Fruit fly (Drosophila melanogaster): ENCODE measurements around the gene Lcp65Ag3.

Gene Lcp65Ag3

dm6 chr3L:6133546-6133945 lies 2.8 kb upstream of the Lcp65Ag3 start, which contains the start of gene Lcp65Ag2:
Lcp65Ag2 (minus strand) TSS chr3L:6133593.
- TF ChIP-seq psq (optimal IDR thresholded peaks at IDR 0.05) (no peak), usp (GFP tag; optimal IDR thresholded peaks at IDR 0.05) (no peak), EcR (GFP tag; optimal IDR thresholded peaks at IDR 0.05) (no peak), Dll (optimal IDR thresholded peaks at IDR 0.05) (no peak), CG8478 (optimal IDR thresholded peaks at IDR 0.05) (no peak), pan (optimal IDR thresholded peaks at IDR 0.05) (no peak)

dm6 chr3L:6132009-6132408 lies 1.2 kb upstream of the Lcp65Ag3 start, which contains the start of gene Cpr65Au:
Cpr65Au (minus strand) TSS chr3L:6132109.
- no peak for TF ChIP-seq psq (optimal IDR thresholded peaks at IDR 0.05)
- TF ChIP-seq CG8478 (optimal IDR thresholded peaks at IDR 0.05) = no peak
- no peak for TF ChIP-seq Dll (optimal IDR thresholded peaks at IDR 0.05)
- no peak for TF ChIP-seq EcR (GFP tag; optimal IDR thresholded peaks at IDR 0.05)
- no peak for TF ChIP-seq pan (optimal IDR thresholded peaks at IDR 0.05)
- no peak for TF ChIP-seq usp (GFP tag; optimal IDR thresholded peaks at IDR 0.05)

dm6 chr3L:6129591-6129990 lies 1.2 kb downstream of the Lcp65Ag3 start:
- TF ChIP-seq usp (GFP tag; optimal IDR thresholded peaks at IDR 0.05) (no peak), EcR (GFP tag; optimal IDR thresholded peaks at IDR 0.05) (no peak), pan (optimal IDR thresholded peaks at IDR 0.05) (no peak), Dll (optimal IDR thresholded peaks at IDR 0.05) (no peak), psq (optimal IDR thresholded peaks at IDR 0.05) (no peak), CG8478 (optimal IDR thresholded peaks at IDR 0.05) (no peak)

dm6 chr3L:6125409-6125689 lies 5.4 kb downstream of the Lcp65Ag3 start:
- TF ChIP-seq Dll (optimal IDR thresholded peaks at IDR 0.05) (no peak), psq (optimal IDR thresholded peaks at IDR 0.05) (no peak), usp (GFP tag; optimal IDR thresholded peaks at IDR 0.05) (no peak), CG8478 (optimal IDR thresholded peaks at IDR 0.05) (no peak), EcR (GFP tag; optimal IDR thresholded peaks at IDR 0.05) (no peak), pan (optimal IDR thresholded peaks at IDR 0.05) (no peak)

dm6 chr3L:6124616-6125408 lies 6.0 kb downstream of the Lcp65Ag3 start:
- TF ChIP-seq Dll (optimal IDR thresholded peaks at IDR 0.05) = no peak
- TF ChIP-seq CG8478 (optimal IDR thresholded peaks at IDR 0.05) = no peak
- TF ChIP-seq usp (GFP tag; optimal IDR thresholded peaks at IDR 0.05) = no peak
- no peak for TF ChIP-seq psq (optimal IDR thresholded peaks at IDR 0.05)
- no peak for TF ChIP-seq pan (optimal IDR thresholded peaks at IDR 0.05)
- no peak for TF ChIP-seq EcR (GFP tag; optimal IDR thresholded peaks at IDR 0.05)

dm6 chr3L:6116881-6117280 lies 13.9 kb downstream of the Lcp65Ag3 start:
- TF ChIP-seq Dll (optimal IDR thresholded peaks at IDR 0.05) (no peak), EcR (GFP tag; optimal IDR thresholded peaks at IDR 0.05) (no peak), usp (GFP tag; optimal IDR thresholded peaks at IDR 0.05) (no peak), psq (optimal IDR thresholded peaks at IDR 0.05) (no peak), pan (optimal IDR thresholded peaks at IDR 0.05) (no peak), CG8478 (optimal IDR thresholded peaks at IDR 0.05) (no peak)

dm6 chr3L:6115505-6115904 lies 15.3 kb downstream of the Lcp65Ag3 start:
- TF ChIP-seq Dll (optimal IDR thresholded peaks at IDR 0.05) = no peak
- TF ChIP-seq CG8478 (optimal IDR thresholded peaks at IDR 0.05) = no peak
- no peak for TF ChIP-seq usp (GFP tag; optimal IDR thresholded peaks at IDR 0.05)
- no peak for TF ChIP-seq psq (optimal IDR thresholded peaks at IDR 0.05)
- TF ChIP-seq EcR (GFP tag; optimal IDR thresholded peaks at IDR 0.05) = no peak
- no peak for TF ChIP-seq pan (optimal IDR thresholded peaks at IDR 0.05)

dm6 chr3L:6111458-6111857 lies 19.3 kb downstream of the Lcp65Ag3 start:
- no peak for TF ChIP-seq pan (optimal IDR thresholded peaks at IDR 0.05)
- no peak for TF ChIP-seq EcR (GFP tag; optimal IDR thresholded peaks at IDR 0.05)
- TF ChIP-seq Dll (optimal IDR thresholded peaks at IDR 0.05) = no peak
- no peak for TF ChIP-seq CG8478 (optimal IDR thresholded peaks at IDR 0.05)
- no peak for TF ChIP-seq usp (GFP tag; optimal IDR thresholded peaks at IDR 0.05)
- TF ChIP-seq psq (optimal IDR thresholded peaks at IDR 0.05) = no peak

dm6 chr3L:6110673-6111449 lies 19.9 kb downstream of the Lcp65Ag3 start:
- no peak for TF ChIP-seq psq (optimal IDR thresholded peaks at IDR 0.05)
- no peak for TF ChIP-seq usp (GFP tag; optimal IDR thresholded peaks at IDR 0.05)
- TF ChIP-seq Dll (optimal IDR thresholded peaks at IDR 0.05) = no peak
- TF ChIP-seq pan (optimal IDR thresholded peaks at IDR 0.05) = no peak
- no peak for TF ChIP-seq EcR (GFP tag; optimal IDR thresholded peaks at IDR 0.05)
- no peak for TF ChIP-seq CG8478 (optimal IDR thresholded peaks at IDR 0.05)

dm6 chr3L:6108264-6109060 lies 22.3 kb downstream of the Lcp65Ag3 start:
- no peak for TF ChIP-seq pan (optimal IDR thresholded peaks at IDR 0.05)
- no peak for TF ChIP-seq Dll (optimal IDR thresholded peaks at IDR 0.05)
- no peak for TF ChIP-seq usp (GFP tag; optimal IDR thresholded peaks at IDR 0.05)
- no peak for TF ChIP-seq psq (optimal IDR thresholded peaks at IDR 0.05)
- no peak for TF ChIP-seq EcR (GFP tag; optimal IDR thresholded peaks at IDR 0.05)
- TF ChIP-seq CG8478 (optimal IDR thresholded peaks at IDR 0.05) = no peak

- TF ChIP-seq usp (GFP tag; optimal IDR thresholded peaks at IDR 0.05) (no peak), EcR (GFP tag; optimal IDR thresholded peaks at IDR 0.05) (no peak), CG8478 (optimal IDR thresholded peaks at IDR 0.05) (no peak), Dll (optimal IDR thresholded peaks at IDR 0.05) (no peak), psq (optimal IDR thresholded peaks at IDR 0.05) (no peak), pan (optimal IDR thresholded peaks at IDR 0.05) (no peak)
Measured at dm6 chr3L:6106717-6107116, 24.1 kb downstream of the Lcp65Ag3 start.

All from whole organism.